Worm (Caenorhabditis elegans) whole organism, L1 larva: ENCODE results near the gene cyk-7.

Experiments used
- C04F5.9 ChIP-seq: sonication (generic microtip); optimal IDR thresholded peaks from 2 replicates; lab custom pipeline; 2016; ENCODE audit warnings: missing genetic modification characterization, missing compliant biosample characterization
- C16A3.4 ChIP-seq: fragments of 150-350 bp; optimal IDR thresholded peaks from 2 replicates; lab custom pipeline; 2014; ENCODE audit warnings: missing biosample characterization, missing genetic modification characterization
- C34B4.2 ChIP-seq: sonication (generic microtip); optimal IDR thresholded peaks from 2 replicates; lab custom pipeline; 2017; ENCODE audit warnings: mild to moderate bottlenecking, missing genetic modification characterization, missing compliant biosample characterization
- alr-1 ChIP-seq: fragments of 200-800 bp; sonication (Bioruptor generic); optimal IDR thresholded peaks from 2 replicates; lab custom pipeline; 2018; ENCODE audit warnings: borderline replicate concordance, mild to moderate bottlenecking, missing genetic modification characterization, missing compliant biosample characterization
- aly-2 ChIP-seq: fragments of 150-350 bp; optimal IDR thresholded peaks from 2 replicates; lab custom pipeline; 2014; ENCODE audit warnings: missing biosample characterization, missing genetic modification characterization
- ama-1 ChIP-seq: fragments of 150-350 bp; optimal IDR thresholded peaks from 2 replicates; lab custom pipeline; 2014
- blmp-1 ChIP-seq: fragments of 150-350 bp; optimal IDR thresholded peaks from 2 replicates; lab custom pipeline; 2014; ENCODE audit warnings: missing biosample characterization, missing genetic modification characterization
- ceh-63 ChIP-seq: fragments of 200-800 bp; sonication (Bioruptor generic); optimal IDR thresholded peaks from 2 replicates; lab custom pipeline; 2018; ENCODE audit warnings: mild to moderate bottlenecking, missing genetic modification characterization, missing compliant biosample characterization
- ceh-8 ChIP-seq: fragments of 200-800 bp; sonication (Bioruptor generic); optimal IDR thresholded peaks from 2 replicates; lab custom pipeline; 2018; ENCODE audit warnings: mild to moderate bottlenecking, missing genetic modification characterization, moderate library complexity, missing compliant biosample characterization
- ceh-82 ChIP-seq, 3 experiments: fragments of 150-350 bp in 1 of 3; sonication (generic microtip) in 2 of 3; optimal IDR thresholded peaks; 2 replicates each; lab custom pipeline; 2014 to 2017; ENCODE audit warnings: missing biosample characterization in 3 of 3, missing genetic modification characterization in 3 of 3
- ceh-90 ChIP-seq: sonication (generic microtip); optimal IDR thresholded peaks from 2 replicates; lab custom pipeline; 2016; ENCODE audit warnings: missing genetic modification characterization, missing compliant biosample characterization
- ces-1 ChIP-seq: fragments of 150-350 bp; optimal IDR thresholded peaks from 2 replicates; lab custom pipeline; 2014; ENCODE audit warnings: missing biosample characterization, missing genetic modification reagents, missing genetic modification characterization
- elt-2 ChIP-seq: sonication (generic microtip); optimal IDR thresholded peaks from 2 replicates; lab custom pipeline; 2016; ENCODE audit warnings: missing genetic modification characterization, mild to moderate bottlenecking, inconsistent platforms, missing compliant biosample characterization, missing genetic modification reagents
- ets-5 ChIP-seq: fragments of 200-800 bp; sonication (Bioruptor generic); IDR thresholded peaks from 2 replicates; pipeline ENCODE4 v1.3.6; 2022; ENCODE audit warnings: missing genetic modification characterization, missing compliant biosample characterization
- fkh-10 ChIP-seq: sonication (generic microtip); optimal IDR thresholded peaks from 2 replicates; lab custom pipeline; 2017; ENCODE audit warnings: missing biosample characterization, missing genetic modification reagents, missing genetic modification characterization
- fkh-4 ChIP-seq: sonication (generic microtip); optimal IDR thresholded peaks from 2 replicates; lab custom pipeline; 2016; ENCODE audit warnings: missing compliant biosample characterization, missing genetic modification characterization, borderline replicate concordance
- fkh-8 ChIP-seq: sonication (generic microtip); optimal IDR thresholded peaks from 2 replicates; lab custom pipeline; 2016; ENCODE audit warnings: mild to moderate bottlenecking, missing genetic modification characterization, missing compliant biosample characterization
- fos-1 ChIP-seq: fragments of 150-350 bp; optimal IDR thresholded peaks from 2 replicates; lab custom pipeline; 2014; ENCODE audit warnings: missing biosample characterization, missing genetic modification characterization
- grh-1 ChIP-seq: fragments of 200-800 bp; sonication (Bioruptor generic); IDR thresholded peaks from 2 replicates; pipeline ENCODE4 v1.3.6; 2022; ENCODE audit warnings: missing genetic modification reagents, missing genetic modification characterization, missing compliant biosample characterization
- hlh-4 ChIP-seq: sonication (generic microtip); optimal IDR thresholded peaks from 2 replicates; lab custom pipeline; 2016; ENCODE audit warnings: mild to moderate bottlenecking, missing genetic modification characterization, missing compliant biosample characterization
- hpl-2 ChIP-seq: fragments of 150-350 bp; optimal IDR thresholded peaks from 2 replicates; lab custom pipeline; 2014; ENCODE audit warnings: missing biosample characterization, missing genetic modification reagents, missing genetic modification characterization
- irx-1 ChIP-seq: sonication (generic microtip); optimal IDR thresholded peaks from 2 replicates; lab custom pipeline; 2016; ENCODE audit warnings: missing genetic modification characterization, missing compliant biosample characterization
- isw-1 ChIP-seq: fragments of 200-800 bp; sonication (Bioruptor generic); IDR thresholded peaks from 2 replicates; pipeline ENCODE4 v1.3.6; 2022; ENCODE audit warnings: missing genetic modification characterization, missing compliant biosample characterization
- jun-1 ChIP-seq: fragments of 150-350 bp; optimal IDR thresholded peaks from 2 replicates; lab custom pipeline; 2014; ENCODE audit warnings: missing biosample characterization, missing genetic modification reagents, missing genetic modification characterization
- lin-13 ChIP-seq: fragments of 150-350 bp; optimal IDR thresholded peaks from 2 replicates; lab custom pipeline; 2014; ENCODE audit warnings: missing biosample characterization, missing genetic modification reagents, missing genetic modification characterization
- lin-39 ChIP-seq: fragments of 150-350 bp; optimal IDR thresholded peaks from 2 replicates; lab custom pipeline; 2014; ENCODE audit warnings: missing biosample characterization, missing genetic modification reagents, missing genetic modification characterization
- lir-3 ChIP-seq: sonication (generic microtip); optimal IDR thresholded peaks from 2 replicates; lab custom pipeline; 2016; ENCODE audit warnings: mild to moderate bottlenecking, missing genetic modification characterization, moderate library complexity, missing compliant biosample characterization; ENCODE audit not compliant: poor library complexity
- lsy-2 ChIP-seq, 2 experiments: fragments of 150-350 bp; optimal IDR thresholded peaks; 2 replicates each; lab custom pipeline; 2014; ENCODE audit warnings: missing biosample characterization in 2 of 2, missing genetic modification characterization in 2 of 2
- mab-9 ChIP-seq: fragments of 200-800 bp; sonication (Bioruptor generic); IDR thresholded peaks from 2 replicates; pipeline ENCODE4 v1.3.6; 2022; ENCODE audit warnings: missing genetic modification reagents, missing genetic modification characterization, missing compliant biosample characterization
- mdl-1 ChIP-seq, 2 experiments: fragments of 150-350 bp; optimal IDR thresholded peaks; 2 replicates each; lab custom pipeline; 2014 to 2017; ENCODE audit warnings: missing biosample characterization in 2 of 2, missing genetic modification characterization in 2 of 2, inconsistent platforms in 1 of 2
- mep-1 ChIP-seq: fragments of 150-350 bp; optimal IDR thresholded peaks from 2 replicates; lab custom pipeline; 2014; ENCODE audit warnings: missing biosample characterization, missing genetic modification characterization
- nhr-12 ChIP-seq: sonication (generic microtip); optimal IDR thresholded peaks from 2 replicates; lab custom pipeline; 2017; ENCODE audit warnings: missing biosample characterization, missing genetic modification characterization
- nhr-20 ChIP-seq: sonication (generic microtip); optimal IDR thresholded peaks from 2 replicates; lab custom pipeline; 2016; ENCODE audit warnings: mild to moderate bottlenecking, missing genetic modification characterization, missing compliant biosample characterization
- nhr-47 ChIP-seq: sonication (generic microtip); optimal IDR thresholded peaks from 2 replicates; lab custom pipeline; 2016; ENCODE audit warnings: mild to moderate bottlenecking, missing genetic modification characterization, moderate library complexity, missing compliant biosample characterization
- nhr-76 ChIP-seq: sonication (generic microtip); optimal IDR thresholded peaks from 2 replicates; lab custom pipeline; 2017; ENCODE audit warnings: missing biosample characterization, missing genetic modification characterization
- nhr-77 ChIP-seq: fragments of 150-350 bp; optimal IDR thresholded peaks from 2 replicates; lab custom pipeline; 2014; ENCODE audit warnings: missing biosample characterization, missing genetic modification characterization
- nhr-85 ChIP-seq: sonication (generic microtip); peaks from one replicate; lab custom pipeline; 2016; ENCODE audit warnings: missing genetic modification characterization, inconsistent platforms, missing compliant biosample characterization
- nhr-90 ChIP-seq: sonication (generic microtip); optimal IDR thresholded peaks from 2 replicates; lab custom pipeline; 2016; ENCODE audit warnings: mild to moderate bottlenecking, missing genetic modification characterization, missing compliant biosample characterization; ENCODE audit not compliant: poor library complexity
- rnt-1 ChIP-seq: sonication (generic microtip); optimal IDR thresholded peaks from 2 replicates; lab custom pipeline; 2016; ENCODE audit warnings: mild to moderate bottlenecking, missing genetic modification characterization, moderate library complexity, missing compliant biosample characterization
- snu-23 ChIP-seq: sonication (generic microtip); optimal IDR thresholded peaks from 2 replicates; lab custom pipeline; 2016; ENCODE audit warnings: missing genetic modification characterization, missing compliant biosample characterization
- sox-4 ChIP-seq: sonication (generic microtip); optimal IDR thresholded peaks from 2 replicates; lab custom pipeline; 2016; ENCODE audit warnings: missing genetic modification characterization, missing compliant biosample characterization
- sptf-1 ChIP-seq: fragments of 150-350 bp; optimal IDR thresholded peaks from 2 replicates; lab custom pipeline; 2014; ENCODE audit warnings: missing biosample characterization, missing genetic modification characterization
- tbx-2 ChIP-seq: sonication (generic microtip); optimal IDR thresholded peaks from 2 replicates; lab custom pipeline; 2016; ENCODE audit warnings: missing genetic modification characterization, missing compliant biosample characterization
- unc-130 ChIP-seq: fragments of 150-350 bp; optimal IDR thresholded peaks from 2 replicates; lab custom pipeline; 2017; ENCODE audit warnings: missing biosample characterization, missing genetic modification characterization, inconsistent platforms
- unc-86 ChIP-seq: sonication (generic microtip); optimal IDR thresholded peaks from 2 replicates; lab custom pipeline; 2016; ENCODE audit warnings: missing genetic modification characterization, missing compliant biosample characterization
- vab-15 ChIP-seq: sonication (generic microtip); optimal IDR thresholded peaks from 2 replicates; lab custom pipeline; 2017; ENCODE audit warnings: missing genotype, mild to moderate bottlenecking, missing genetic modification characterization, missing compliant biosample characterization
- xbp-1 ChIP-seq: sonication (generic microtip); optimal IDR thresholded peaks from 2 replicates; lab custom pipeline; 2016; ENCODE audit warnings: missing genetic modification characterization, missing compliant biosample characterization
- zag-1 ChIP-seq: fragments of 150-350 bp; optimal IDR thresholded peaks from 2 replicates; lab custom pipeline; 2014; ENCODE audit warnings: missing biosample characterization, missing genetic modification characterization
- ztf-11 ChIP-seq, 2 experiments: sonication (generic microtip); optimal IDR thresholded peaks; 2 replicates each; lab custom pipeline; 2016 to 2017; ENCODE audit warnings: missing genetic modification characterization in 2 of 2, missing biosample characterization in 1 of 2, missing compliant biosample characterization in 1 of 2
- ztf-4 ChIP-seq: fragments of 150-350 bp; optimal IDR thresholded peaks from 2 replicates; lab custom pipeline; 2014; ENCODE audit warnings: missing biosample characterization, missing genetic modification characterization

Gene cyk-7

DNA sequence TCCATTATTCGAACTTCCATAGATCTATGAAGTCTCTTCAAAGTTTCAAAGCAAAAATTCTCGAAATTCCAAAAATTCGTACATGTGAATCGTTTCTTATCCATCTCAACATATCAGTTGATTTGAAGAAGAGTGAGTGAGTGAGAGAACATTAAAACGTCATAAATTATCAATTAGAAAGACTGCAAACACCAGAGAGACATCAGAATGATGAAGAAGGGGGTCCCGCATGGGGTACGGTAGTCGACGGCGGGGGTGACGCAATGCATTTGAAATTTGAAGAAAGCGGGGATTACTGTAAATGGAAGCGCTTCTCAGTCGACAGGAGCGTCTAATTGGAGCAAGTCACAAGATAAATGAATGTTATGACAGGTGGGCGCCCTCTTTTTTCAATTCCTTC, 4.7 kb downstream of the cyk-7 start (continued):
- TF ChIP-seq lsy-2 (tag; optimal IDR thresholded peaks at IDR 0.05; lab: Kevin White, UChicago) (peak; percentile 60 to 81), nhr-85 (tag; lab: Kevin White, UChicago) (peak; percentile 76)

DNA sequence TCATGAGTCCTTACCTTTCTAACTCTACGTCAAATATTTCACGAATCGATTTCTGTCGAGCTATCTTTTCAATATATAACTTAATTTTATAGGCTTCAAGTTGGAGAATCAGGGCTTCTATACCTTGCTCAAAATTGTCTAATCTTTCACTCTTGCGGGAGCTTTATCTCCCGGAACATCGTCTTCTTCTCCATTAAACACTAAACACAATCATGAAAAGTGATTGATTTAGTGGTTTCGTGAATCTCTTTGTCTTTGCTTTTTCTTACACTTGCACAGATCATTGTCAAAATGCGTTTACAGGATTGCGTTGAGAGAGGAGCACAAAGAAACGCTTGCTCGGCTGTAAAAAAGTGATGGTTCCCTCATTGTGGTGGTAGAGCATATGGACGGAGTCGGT, 6.8 kb downstream of the cyk-7 start:
- TF ChIP-seq fkh-8 (tag; lab: Kevin White, UChicago), result no peak
- TF ChIP-seq irx-1 (tag; lab: Kevin White, UChicago), result no peak
- TF ChIP-seq rnt-1 (tag; lab: Kevin White, UChicago), result peak; percentile 22

DNA sequence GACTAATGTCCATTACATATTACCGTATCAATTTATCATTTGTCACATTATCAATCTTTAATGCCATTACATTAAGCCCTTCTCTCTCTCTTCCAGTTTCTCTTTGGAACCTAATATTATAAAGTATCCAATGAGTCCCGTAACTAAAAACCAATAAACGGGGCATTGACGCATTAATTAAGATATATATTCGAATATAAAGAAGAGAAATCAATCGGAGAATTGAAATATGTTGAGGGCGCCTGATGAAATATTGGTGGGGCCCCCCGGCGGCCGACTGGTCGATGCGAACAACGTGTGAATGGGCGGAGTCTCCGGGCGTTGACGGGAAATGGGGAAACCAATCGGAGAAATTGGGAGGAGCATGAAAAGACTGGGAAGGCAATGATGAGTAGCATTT, 11.0 kb downstream of the cyk-7 start:
- TF ChIP-seq sptf-1 (no peak), ceh-90 (tag; lab: Kevin White, UChicago) (no peak), nhr-20 (peak; percentile 8), mdl-1 (tag; optimal IDR thresholded peaks at IDR 0.05; lab: Kevin White, UChicago) (no peak), unc-86 (no peak), fkh-8 (tag; lab: Kevin White, UChicago) (no peak), elt-2 (tag; lab: Kevin White, UChicago) (no peak), ets-5 (GFP tag; lab: Robert Waterston, UW) (no peak), mab-9 (no peak), nhr-85 (tag; lab: Kevin White, UChicago) (peak; percentile 76), fos-1 (no peak), alr-1 (tag; lab: Kevin White, UChicago) (no peak), ceh-82 (tag; optimal IDR thresholded peaks at IDR 0.05; lab: Kevin White, UChicago) (no peak), ztf-11 (tag; optimal IDR thresholded peaks at IDR 0.05; lab: Kevin White, UChicago) (peak in 1 of 2 experiments; percentile 54), sox-4 (tag; lab: Kevin White, UChicago) (no peak), lir-3 (tag; lab: Kevin White, UChicago) (no peak), nhr-90 (peak; percentile 7), fkh-4 (tag; lab: Kevin White, UChicago) (peak; percentile 47), lin-13 (GFP tag; lab: Kevin White, UChicago) (no peak), ceh-63 (GFP tag; lab: Kevin White, UChicago) (no peak), C04F5.9 (tag; lab: Kevin White, UChicago) (no peak), ama-1 (no peak), nhr-77 (tag; lab: Kevin White, UChicago) (no peak), nhr-12 (tag; lab: Kevin White, UChicago) (no peak), vab-15 (peak; percentile 40), zag-1 (tag; lab: Kevin White, UChicago) (no peak), lsy-2 (tag; optimal IDR thresholded peaks at IDR 0.05; lab: Kevin White, UChicago) (peak; percentile 52 to 61), aly-2 (tag; lab: Kevin White, UChicago) (no peak), lin-39 (tag; lab: Kevin White, UChicago) (no peak), xbp-1 (tag; lab: Kevin White, UChicago) (no peak), nhr-47 (tag; lab: Kevin White, UChicago) (no peak), tbx-2 (peak; percentile 29), nhr-76 (tag; lab: Kevin White, UChicago) (no peak), C34B4.2 (no peak), C16A3.4 (no peak), isw-1 (no peak), hpl-2 (GFP tag; lab: Kevin White, UChicago) (no peak), jun-1 (tag; lab: Kevin White, UChicago) (no peak), snu-23 (GFP tag; lab: Kevin White, UChicago) (peak; percentile 13), blmp-1 (tag; lab: Kevin White, UChicago) (peak; percentile 2), ztf-4 (no peak), hlh-4 (tag; lab: Kevin White, UChicago) (no peak), unc-130 (tag; lab: Kevin White, UChicago) (no peak), grh-1 (GFP tag; lab: Robert Waterston, UW) (no peak), ceh-8 (GFP tag; lab: Kevin White, UChicago) (no peak), fkh-10 (GFP tag; lab: Kevin White, UChicago) (no peak), ces-1 (GFP tag; lab: Kevin White, UChicago) (no peak), mep-1 (no peak)
